Worm (Caenorhabditis elegans) whole organism, L3 larva: ENCODE measurements around the gene C35D10.10.

ENCODE experiments used
- R02D3.7 ChIP-seq: fragments of 150-350 bp; optimal IDR thresholded peaks from 2 replicates; lab custom pipeline; 2014; ENCODE audit warnings: missing biosample characterization, missing genetic modification characterization
- aly-2 ChIP-seq: fragments of 150-350 bp; optimal IDR thresholded peaks from 2 replicates; lab custom pipeline; 2014; ENCODE audit warnings: missing biosample characterization, missing genetic modification characterization
- ama-1 ChIP-seq: fragments of 150-350 bp; optimal IDR thresholded peaks from 2 replicates; lab custom pipeline; 2018
- ceh-16 ChIP-seq: sonication (generic microtip); optimal IDR thresholded peaks from 2 replicates; lab custom pipeline; 2017; ENCODE audit warnings: missing biosample characterization, missing genetic modification characterization
- ceh-28 ChIP-seq: fragments of 150-350 bp; optimal IDR thresholded peaks from 2 replicates; lab custom pipeline; 2014; ENCODE audit warnings: missing biosample characterization, missing genetic modification reagents, missing genetic modification characterization
- ceh-9 ChIP-seq: sonication (generic microtip); optimal IDR thresholded peaks from 2 replicates; lab custom pipeline; 2018; ENCODE audit warnings: missing biosample characterization, missing genetic modification characterization
- daf-12 ChIP-seq: fragments of 150-350 bp; optimal IDR thresholded peaks from 2 replicates; lab custom pipeline; 2014; ENCODE audit warnings: missing biosample characterization, missing genetic modification reagents, missing genetic modification characterization
- egl-27 ChIP-seq: sonication (generic microtip); optimal IDR thresholded peaks from 4 replicates; lab custom pipeline; 2017; ENCODE audit warnings: missing biosample characterization, missing genetic modification reagents, missing genetic modification characterization
- elt-1 ChIP-seq: fragments of 150-350 bp; optimal IDR thresholded peaks from 2 replicates; lab custom pipeline; 2014; ENCODE audit warnings: missing biosample characterization, missing genetic modification characterization
- elt-2 ChIP-seq: sonication (generic microtip); optimal IDR thresholded peaks from 2 replicates; lab custom pipeline; 2016; ENCODE audit warnings: missing genetic modification reagents, mild to moderate bottlenecking, missing genetic modification characterization, missing compliant biosample characterization
- elt-3 ChIP-seq, 3 experiments: fragments of 150-350 bp in 1 of 3; sonication (generic microtip) in 2 of 3; optimal IDR thresholded peaks; 2 replicates in 2 of 3; 4 replicates in 1 of 3; lab custom pipeline; 2014 to 2017; ENCODE audit warnings: missing biosample characterization in 3 of 3, missing genetic modification characterization in 3 of 3
- eor-1 ChIP-seq, 2 experiments: fragments of 150-350 bp; optimal IDR thresholded peaks; 2 replicates each; lab custom pipeline; 2014 to 2018; ENCODE audit warnings: missing biosample characterization in 2 of 2, missing genetic modification characterization in 2 of 2
- fkh-10 ChIP-seq: sonication (generic microtip); optimal IDR thresholded peaks from 2 replicates; lab custom pipeline; 2017; ENCODE audit warnings: missing biosample characterization, missing genetic modification reagents, missing genetic modification characterization
- fkh-2 ChIP-seq: fragments of 150-350 bp; optimal IDR thresholded peaks from 2 replicates; lab custom pipeline; 2014; ENCODE audit warnings: missing biosample characterization, missing genetic modification reagents, missing genetic modification characterization
- hmg-11 ChIP-seq: sonication (generic microtip); optimal IDR thresholded peaks from 2 replicates; lab custom pipeline; 2016; ENCODE audit warnings: missing genetic modification characterization, missing compliant biosample characterization
- jun-1 ChIP-seq: fragments of 150-350 bp; optimal IDR thresholded peaks from 2 replicates; lab custom pipeline; 2014; ENCODE audit warnings: missing biosample characterization, missing genetic modification reagents, missing genetic modification characterization
- lin-15B ChIP-seq: fragments of 150-350 bp; optimal IDR thresholded peaks from 2 replicates; lab custom pipeline; 2014; ENCODE audit warnings: missing biosample characterization, missing genetic modification characterization
- lin-39 ChIP-seq: fragments of 150-350 bp; optimal IDR thresholded peaks from 2 replicates; lab custom pipeline; 2018; ENCODE audit warnings: missing biosample characterization, missing genetic modification reagents, missing genetic modification characterization
- lsy-12 ChIP-seq: sonication (generic microtip); optimal IDR thresholded peaks from 2 replicates; lab custom pipeline; 2016; ENCODE audit warnings: mild to moderate bottlenecking, missing genetic modification characterization, missing compliant biosample characterization
- mdl-1 ChIP-seq: fragments of 150-350 bp; optimal IDR thresholded peaks from 2 replicates; lab custom pipeline; 2014; ENCODE audit warnings: missing biosample characterization, missing genetic modification characterization
- mml-1 ChIP-seq: fragments of 150-350 bp; sonication (generic microtip); optimal IDR thresholded peaks from 3 replicates; lab custom pipeline; 2014; ENCODE audit warnings: missing biosample characterization, missing genetic modification characterization
- nfya-1 ChIP-seq: sonication (generic microtip); optimal IDR thresholded peaks from 2 replicates; lab custom pipeline; 2017; ENCODE audit warnings: missing genetic modification characterization, mild to moderate bottlenecking, missing compliant biosample characterization, antibody characterized with exemption, moderate library complexity; ENCODE audit not compliant: insufficient read depth
- nhr-23 ChIP-seq: fragments of 150-350 bp; optimal IDR thresholded peaks from 2 replicates; lab custom pipeline; 2014; ENCODE audit warnings: missing biosample characterization, missing genetic modification reagents, missing genetic modification characterization
- nhr-237 ChIP-seq: fragments of 150-350 bp; optimal IDR thresholded peaks from 2 replicates; lab custom pipeline; 2014; ENCODE audit warnings: missing biosample characterization, missing genetic modification characterization
- nhr-25 ChIP-seq: sonication (generic microtip); optimal IDR thresholded peaks from 2 replicates; lab custom pipeline; 2017; ENCODE audit warnings: missing biosample characterization, missing genetic modification characterization
- nhr-28 ChIP-seq: fragments of 150-350 bp; optimal IDR thresholded peaks from 2 replicates; lab custom pipeline; 2014; ENCODE audit warnings: missing biosample characterization, missing genetic modification characterization
- nhr-43 ChIP-seq: sonication (generic microtip); optimal IDR thresholded peaks from 2 replicates; lab custom pipeline; 2016; ENCODE audit warnings: mild to moderate bottlenecking, missing genetic modification characterization, missing compliant biosample characterization; ENCODE audit not compliant: poor library complexity, severe bottlenecking
- nhr-76 ChIP-seq: fragments of 150-350 bp; sonication (generic microtip); optimal IDR thresholded peaks from 5 replicates; lab custom pipeline; 2014; ENCODE audit warnings: missing biosample characterization, missing genetic modification characterization
- nhr-77 ChIP-seq: fragments of 150-350 bp; optimal IDR thresholded peaks from 2 replicates; lab custom pipeline; 2014; ENCODE audit warnings: missing biosample characterization, missing genetic modification characterization
- pha-4 ChIP-seq: fragments of 150-350 bp; optimal IDR thresholded peaks from 2 replicates; lab custom pipeline; 2014; ENCODE audit warnings: missing biosample characterization, missing genetic modification reagents, missing genetic modification characterization
- pqm-1 ChIP-seq: fragments of 150-350 bp; optimal IDR thresholded peaks from 2 replicates; lab custom pipeline; 2017; ENCODE audit warnings: missing biosample characterization, missing genetic modification characterization, inconsistent platforms
- skn-1 ChIP-seq: fragments of 150-350 bp; optimal IDR thresholded peaks from 2 replicates; lab custom pipeline; 2014; ENCODE audit warnings: missing biosample characterization, missing genetic modification characterization
- snpc-4 ChIP-seq: fragments of 150-350 bp; optimal IDR thresholded peaks from 2 replicates; lab custom pipeline; 2014; ENCODE audit warnings: missing biosample characterization, missing genetic modification characterization
- tbx-2 ChIP-seq: sonication (generic microtip); optimal IDR thresholded peaks from 2 replicates; lab custom pipeline; 2016; ENCODE audit warnings: mild to moderate bottlenecking, missing genetic modification characterization, missing compliant biosample characterization
- zag-1 ChIP-seq: fragments of 150-350 bp; optimal IDR thresholded peaks from 2 replicates; lab custom pipeline; 2014; ENCODE audit warnings: missing biosample characterization, missing genetic modification characterization
- ztf-11 ChIP-seq: fragments of 150-350 bp; optimal IDR thresholded peaks from 2 replicates; lab custom pipeline; 2014; ENCODE audit warnings: missing biosample characterization, missing genetic modification characterization
- ztf-4 ChIP-seq: fragments of 150-350 bp; optimal IDR thresholded peaks from 2 replicates; lab custom pipeline; 2014; ENCODE audit warnings: missing biosample characterization, missing genetic modification characterization

Gene C35D10.10

ce11 chrIII:4861744-4862401 is at the start of gene C35D10.10, which contains the start of gene C35D10.5:
C35D10.10 (minus strand) TSS chrIII:4861794.
C35D10.5 (plus strand) TSS chrIII:4862351.
- TF ChIP-seq lin-15B (tag; lab: Kevin White, UChicago) (peak; percentile 1), ama-1 (lab: Kevin White, UChicago) (no peak)
- TF ChIP-seq, all 47 proteins: peak for 1

- TF ChIP-seq nhr-237 (tag; lab: Kevin White, UChicago): no peak
- TF ChIP-seq mdl-1 (tag; lab: Kevin White, UChicago): no peak
- TF ChIP-seq aly-2 (tag; lab: Kevin White, UChicago): no peak
- TF ChIP-seq lin-39 (tag; lab: Kevin White, UChicago): no peak
- no peak for TF ChIP-seq zag-1 (tag; lab: Kevin White, UChicago)
- no peak for TF ChIP-seq nhr-77
- TF ChIP-seq skn-1 (tag; lab: Kevin White, UChicago): no peak
- no peak for TF ChIP-seq lsy-12 (tag; lab: Kevin White, UChicago)
- TF ChIP-seq ztf-4 (tag; lab: Kevin White, UChicago): no peak
- no peak for TF ChIP-seq ceh-9 (tag; lab: Kevin White, UChicago)
- TF ChIP-seq lin-15B (tag; lab: Kevin White, UChicago): no peak
- no peak for TF ChIP-seq hmg-11 (tag; lab: Kevin White, UChicago)
- TF ChIP-seq fkh-2: no peak
- TF ChIP-seq nfya-1 (tag; lab: Kevin White, UChicago): no peak
- TF ChIP-seq nhr-23 (tag; lab: Kevin White, UChicago): no peak
- no peak for TF ChIP-seq nhr-43
- TF ChIP-seq R02D3.7 (tag; lab: Kevin White, UChicago): no peak
Measured at ce11 chrIII:4910956-4911355, 49.4 kb upstream of the C35D10.10 start, which contains the start of gene F26F4.2. F26F4.2 (plus strand) TSS chrIII:4911256.

ce11 chrIII:4909938-4910337 is 48.3 kb upstream of the C35D10.10 start, which contains the start of gene F26F4.12:
F26F4.12 (minus strand) TSS chrIII:4910038.
- TF ChIP-seq elt-1 (tag; lab: Kevin White, UChicago): no peak
- TF ChIP-seq hmg-11 (tag; lab: Kevin White, UChicago): no peak
- TF ChIP-seq nhr-23 (tag; lab: Kevin White, UChicago): no peak
- no peak for TF ChIP-seq nhr-25 (tag; lab: Kevin White, UChicago)
- no peak for TF ChIP-seq mdl-1 (tag; lab: Kevin White, UChicago)
- TF ChIP-seq nhr-28: no peak
- no peak for TF ChIP-seq lsy-12 (tag; lab: Kevin White, UChicago)
- TF ChIP-seq egl-27 (tag; lab: Kevin White, UChicago): no peak
- TF ChIP-seq ama-1 (lab: Kevin White, UChicago): no peak
- TF ChIP-seq mml-1 (tag; lab: Kevin White, UChicago): no peak
- no peak for TF ChIP-seq ceh-28 (tag; lab: Kevin White, UChicago)
- TF ChIP-seq nhr-76 (tag; lab: Kevin White, UChicago): no peak
- no peak for TF ChIP-seq elt-3 (tag; optimal IDR thresholded peaks at IDR 0.05; lab: Kevin White, UChicago)
- no peak for TF ChIP-seq eor-1 (tag; optimal IDR thresholded peaks at IDR 0.05; lab: Kevin White, UChicago)
- TF ChIP-seq zag-1 (tag; lab: Kevin White, UChicago): no peak
- TF ChIP-seq ceh-16 (tag; lab: Kevin White, UChicago): no peak
- TF ChIP-seq snpc-4 (tag; lab: Kevin White, UChicago): no peak
- TF ChIP-seq ztf-11 (tag; lab: Kevin White, UChicago): no peak

- TF ChIP-seq ceh-16 (tag; lab: Kevin White, UChicago): no peak
- no peak for TF ChIP-seq fkh-10 (GFP tag; lab: Kevin White, UChicago)
Measured at ce11 chrIII:4906896-4907295, 45.3 kb upstream of the C35D10.10 start, which contains the start of gene rom-1. rom-1 (plus strand) TSS chrIII:4907196.

- peak; percentile 26 for TF ChIP-seq snpc-4 (tag; lab: Kevin White, UChicago)
- TF ChIP-seq pha-4: peak; percentile 24
- TF ChIP-seq daf-12 (tag; lab: Kevin White, UChicago): no peak
- peak; percentile 44 for TF ChIP-seq jun-1 (tag; lab: Kevin White, UChicago)
- TF ChIP-seq tbx-2 (tag; lab: Kevin White, UChicago): no peak
- peak in 1 of 3 experiments; percentile 40 for TF ChIP-seq elt-3 (tag; optimal IDR thresholded peaks at IDR 0.05; lab: Kevin White, UChicago)
- peak; percentile 2 for TF ChIP-seq pqm-1 (tag; lab: Kevin White, UChicago)
- TF ChIP-seq elt-2 (tag; lab: Kevin White, UChicago): peak; percentile 64
Measured at ce11 chrIII:4906365-4906764, 44.8 kb upstream of the C35D10.10 start.
